Fruit fly (Drosophila melanogaster): Measurements from ENCODE around the gene CG10749.

CG10749 gene

DNA sequence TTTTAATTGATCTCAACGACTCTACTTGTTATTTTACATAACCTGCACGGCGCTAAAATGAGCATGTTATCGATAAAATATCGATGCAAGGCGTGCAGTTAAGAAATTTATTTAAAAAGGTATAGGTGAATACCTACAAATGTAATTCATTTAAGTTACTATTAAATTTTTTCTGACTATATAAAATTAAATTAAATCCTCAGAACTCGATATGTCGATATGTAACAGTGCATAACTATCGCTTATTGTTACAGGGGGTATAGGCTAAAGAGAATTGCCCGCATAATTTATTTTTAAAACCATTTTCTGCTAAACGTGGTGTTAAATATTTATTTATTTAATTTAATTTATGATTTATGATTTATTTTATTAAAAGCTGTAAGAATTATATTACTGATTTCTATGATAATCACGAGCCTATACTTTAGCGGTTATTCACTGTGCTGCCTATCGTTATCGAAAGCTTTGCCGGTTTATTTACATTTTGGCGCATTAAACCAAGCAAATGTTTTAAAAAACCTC lies 45.6 kb downstream of the CG10749 start, which contains the start of the genes mRpL20 and Icmt (continued):
- TF ChIP-seq Aef1 (GFP tag; IDR thresholded peaks at IDR 0.05) (peak; percentile 96), lmd (GFP tag; IDR thresholded peaks at IDR 0.05) (peak; percentile 98), gcm2 (GFP tag; optimal IDR thresholded peaks at IDR 0.05) (peak; percentile 62), Hmx (GFP tag; optimal IDR thresholded peaks at IDR 0.05) (peak; percentile 34), maf-S (GFP tag; optimal IDR thresholded peaks at IDR 0.05) (peak; percentile 37), Nf-YC (tag; optimal IDR thresholded peaks at IDR 0.05) (peak; percentile 87), dpn (GFP tag; optimal IDR thresholded peaks at IDR 0.05) (peak; percentile 51 to 94), dysf (GFP tag; IDR thresholded peaks at IDR 0.05) (peak; percentile 97), CG8089 (GFP tag; optimal IDR thresholded peaks at IDR 0.05) (no peak), Nf-YA (GFP tag; IDR thresholded peaks at IDR 0.05) (peak; percentile 77), vnd (GFP tag; IDR thresholded peaks at IDR 0.05; ENCODE audit: partially characterized antibody) (peak; percentile 85), bowl (GFP tag; IDR thresholded peaks at IDR 0.05) (peak; percentile 80), ssp (GFP tag; IDR thresholded peaks at IDR 0.05) (peak; percentile 92), Mes4 (GFP tag; optimal IDR thresholded peaks at IDR 0.05) (no peak), tll (GFP tag; optimal IDR thresholded peaks at IDR 0.05) (no peak), Trl (optimal IDR thresholded peaks at IDR 0.05) (no peak), Trl (GFP tag; optimal IDR thresholded peaks at IDR 0.05) (peak; percentile 57), Elba2 (GFP tag; optimal IDR thresholded peaks at IDR 0.05) (no peak), CG13424 (tag; optimal IDR thresholded peaks at IDR 0.05) (peak; percentile 95), ttk (GFP tag; IDR thresholded peaks at IDR 0.05) (peak; percentile 98), Scr (GFP tag; IDR thresholded peaks at IDR 0.05; ENCODE audit: partially characterized antibody) (peak; percentile 85), Atf-2 (GFP tag; optimal IDR thresholded peaks at IDR 0.05) (peak; percentile 25), zen2 (GFP tag; IDR thresholded peaks at IDR 0.05; ENCODE audit: partially characterized antibody) (no peak; the same call in 1 of the 3 replicates), peb (GFP tag; IDR thresholded peaks at IDR 0.05) (peak; percentile 93), CG11247 (GFP tag; IDR thresholded peaks at IDR 0.05) (peak; percentile 96), D19B (GFP tag; optimal IDR thresholded peaks at IDR 0.05) (peak; percentile 72), Stat92E (GFP tag; optimal IDR thresholded peaks at IDR 0.05) (peak in 1 of 3 experiments; percentile 82), Myb (GFP tag; optimal IDR thresholded peaks at IDR 0.05) (no peak), sc (optimal IDR thresholded peaks at IDR 0.05) (no peak), sc (GFP tag; optimal IDR thresholded peaks at IDR 0.05) (peak; percentile 81), CG14014 (GFP tag; IDR thresholded peaks at IDR 0.05) (peak; percentile 92), dmrt11E (tag; optimal IDR thresholded peaks at IDR 0.05) (peak; percentile 84), Nf-YB (GFP tag; optimal IDR thresholded peaks at IDR 0.05) (peak; percentile 77), Jarid2 (GFP tag; optimal IDR thresholded peaks at IDR 0.05) (peak; percentile 27), unpg (GFP tag; optimal IDR thresholded peaks at IDR 0.05) (peak; percentile 98), CG31388 (GFP tag; optimal IDR thresholded peaks at IDR 0.05) (peak; percentile 8), nerfin-2 (GFP tag; IDR thresholded peaks at IDR 0.05; ENCODE audit: partially characterized antibody) (peak; percentile 92), pzg (GFP tag; optimal IDR thresholded peaks at IDR 0.05) (peak; percentile 22), CG1603 (tag; optimal IDR thresholded peaks at IDR 0.05) (peak; percentile 57), hb (GFP tag; IDR thresholded peaks at IDR 0.05; ENCODE audit: partially characterized antibody) (peak; percentile 81), CG1832 (GFP tag; optimal IDR thresholded peaks at IDR 0.05) (no peak), Oaz (GFP tag; IDR thresholded peaks at IDR 0.05) (peak; percentile 93), CG32767 (GFP tag; IDR thresholded peaks at IDR 0.05) (peak; percentile 96), CG12744 (GFP tag; optimal IDR thresholded peaks at IDR 0.05) (peak; percentile 29), salm (tag; optimal IDR thresholded peaks at IDR 0.05) (peak; percentile 92), Hr51 (GFP tag; optimal IDR thresholded peaks at IDR 0.05) (peak; percentile 42 to 96), CG18011 (GFP tag; optimal IDR thresholded peaks at IDR 0.05) (peak; percentile 45), fd96Cb (tag; optimal IDR thresholded peaks at IDR 0.05) (peak; percentile 87), Meics (GFP tag; optimal IDR thresholded peaks at IDR 0.05) (peak; percentile 85), Optix (GFP tag; IDR thresholded peaks at IDR 0.05) (no peak)
